Worm (Caenorhabditis elegans): ENCODE results near the gene clec-130.

The clec-130 gene

DNA sequence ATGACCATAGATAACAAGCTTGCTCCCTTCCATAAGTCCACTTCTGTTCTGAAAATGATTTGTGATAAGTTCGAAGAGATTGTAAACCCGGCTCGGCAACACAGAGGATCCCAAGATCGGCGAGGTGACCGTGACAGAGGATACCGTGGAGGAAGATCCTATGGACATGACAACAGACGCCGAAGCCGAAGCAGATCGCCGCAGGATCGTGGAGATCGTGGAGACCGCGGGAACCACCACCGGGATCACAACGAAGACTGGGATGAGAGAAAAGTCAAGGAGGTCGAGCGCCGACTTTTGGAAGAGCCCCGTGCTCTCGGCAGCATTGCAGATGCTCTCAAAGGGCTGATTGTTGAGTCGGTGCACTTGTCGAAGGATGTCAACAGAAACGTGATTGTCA is 31.2 kb downstream of the clec-130 start:
- TF ChIP-seq daf-16 (GFP tag; optimal IDR thresholded peaks at IDR 0.05) (no peak), daf-16 (tag; optimal IDR thresholded peaks at IDR 0.05) (no peak), lir-3 (tag; optimal IDR thresholded peaks at IDR 0.05) (no peak), set-16 (GFP tag; IDR thresholded peaks at IDR 0.05) (peak; percentile 76), mxl-3 (GFP tag; optimal IDR thresholded peaks at IDR 0.05) (no peak), unc-39 (tag; optimal IDR thresholded peaks at IDR 0.05) (no peak), egl-43 (GFP tag; IDR thresholded peaks at IDR 0.05) (no peak)

ce11 chrII:3609764-3610163 is 36.4 kb downstream of the clec-130 start, which contains the start of gene Y49F6A.5:
TSS of gene Y49F6A.5 (minus strand) at chrII:3609864.
- no peak for TF ChIP-seq tra-1 (GFP tag; IDR thresholded peaks at IDR 0.05)
- TF ChIP-seq mxl-2 (GFP tag; conservative IDR thresholded peaks at IDR 0.05) = no peak
- no peak for TF ChIP-seq lin-13 (GFP tag; optimal IDR thresholded peaks at IDR 0.05)
- no peak for TF ChIP-seq sdz-12 (GFP tag; optimal IDR thresholded peaks at IDR 0.05)
- no peak for TF ChIP-seq nhr-48 (tag; optimal IDR thresholded peaks at IDR 0.05)
- TF ChIP-seq nhr-6 (tag; optimal IDR thresholded peaks at IDR 0.05) = no peak
- no peak for TF ChIP-seq attf-4 (tag; optimal IDR thresholded peaks at IDR 0.05)
- no peak for TF ChIP-seq ceh-62 (tag; optimal IDR thresholded peaks at IDR 0.05)
- no peak for TF ChIP-seq ceh-82 (tag; optimal IDR thresholded peaks at IDR 0.05)
- TF ChIP-seq dmd-8 (GFP tag; IDR thresholded peaks at IDR 0.05) = no peak
- TF ChIP-seq snpc-1.2 (GFP tag; IDR thresholded peaks at IDR 0.05) = no peak
- no peak for TF ChIP-seq F44E2.7 (GFP tag; IDR thresholded peaks at IDR 0.05)
- TF ChIP-seq vab-7 (GFP tag; IDR thresholded peaks at IDR 0.05) = no peak
- TF ChIP-seq egl-27 (tag; optimal IDR thresholded peaks at IDR 0.05) = no peak
- no peak for TF ChIP-seq madf-5 (GFP tag; IDR thresholded peaks at IDR 0.05)
- no peak for TF ChIP-seq arid-1 (GFP tag; conservative IDR thresholded peaks at IDR 0.05)

DNA sequence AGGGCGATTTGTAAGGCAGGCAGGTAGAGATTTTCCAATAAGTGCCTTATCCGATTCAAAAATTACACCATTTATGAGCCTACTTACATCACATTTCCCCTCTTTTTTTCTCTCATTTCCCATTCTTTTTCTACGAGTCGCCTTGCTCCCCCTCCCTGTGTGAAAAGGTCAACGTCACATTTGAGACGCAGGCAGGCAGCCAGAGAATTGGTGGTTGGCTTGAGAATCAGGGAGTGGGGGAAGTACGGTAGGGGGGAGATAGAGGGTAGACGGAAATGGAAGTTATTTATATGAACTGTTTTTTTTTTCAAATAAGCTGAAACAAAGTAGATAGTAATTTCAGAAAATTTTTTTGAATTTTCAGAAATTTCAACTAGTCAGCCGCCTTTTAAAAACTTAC is 43.3 kb downstream of the clec-130 start:
- TF ChIP-seq duxl-1 (tag; optimal IDR thresholded peaks at IDR 0.05; ENCODE audit: poor library complexity) (peak; percentile 86), unc-62 (GFP tag; optimal IDR thresholded peaks at IDR 0.05 in 1 of 2) (peak in 1 of 2 experiments; percentile 5), unc-62 (tag; optimal IDR thresholded peaks at IDR 0.05) (no peak), dve-1 (tag; optimal IDR thresholded peaks at IDR 0.05; ENCODE audit: insufficient read depth) (no peak), mes-2 (tag; optimal IDR thresholded peaks at IDR 0.05; ENCODE audit: poor library complexity, severe bottlenecking) (peak; percentile 1)

DNA sequence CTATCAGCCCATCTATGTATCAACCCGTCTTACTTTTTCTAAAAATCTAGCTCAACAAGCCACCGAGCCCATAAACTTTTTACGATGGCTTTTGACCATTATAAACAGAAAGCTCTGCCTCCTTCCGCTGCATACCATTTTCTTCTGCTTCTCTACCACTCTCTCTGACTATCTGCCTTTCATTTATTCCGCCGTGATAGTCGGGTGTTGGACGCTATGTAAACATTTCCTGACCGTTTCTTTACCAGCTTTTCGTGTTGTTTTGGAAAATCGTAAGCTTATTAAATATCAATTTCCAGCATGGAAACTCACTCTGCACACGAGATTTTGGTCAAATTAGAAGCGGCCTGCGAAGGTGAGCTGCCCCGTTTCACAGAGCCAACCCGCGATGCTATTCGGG is 44.2 kb downstream of the clec-130 start, which contains the start of gene F40E12.1:
Gene F40E12.1 (plus strand): TSS at position 301 of the 400 bp plus-strand sequence.
- TF ChIP-seq sdz-12 (GFP tag; optimal IDR thresholded peaks at IDR 0.05) (no peak), T20F7.1 (GFP tag; optimal IDR thresholded peaks at IDR 0.05) (no peak), zfp-2 (tag; optimal IDR thresholded peaks at IDR 0.05) (no peak), dve-1 (tag; optimal IDR thresholded peaks at IDR 0.05; ENCODE audit: insufficient read depth) (no peak), ceh-62 (tag; optimal IDR thresholded peaks at IDR 0.05) (no peak), rbr-2 (tag; optimal IDR thresholded peaks at IDR 0.05) (no peak), dmd-6 (GFP tag; IDR thresholded peaks at IDR 0.05) (no peak), hif-1 (tag; optimal IDR thresholded peaks at IDR 0.05) (no peak), ztf-7 (tag; optimal IDR thresholded peaks at IDR 0.05) (no peak), lsy-2 (tag; optimal IDR thresholded peaks at IDR 0.05) (no peak), spr-3 (GFP tag; optimal IDR thresholded peaks at IDR 0.05) (no peak), nhr-42 (GFP tag; IDR thresholded peaks at IDR 0.05) (no peak)

All from whole organism, L4 larva.